Fruit fly (Drosophila melanogaster) whole organism, embryonic: Measurements from ENCODE around the gene CG31122.
A peak's percentile ranks its signal among the peaks of the same experiment; 100 is the strongest.

ENCODE experiments used
- B-H2 ChIP-seq: fragments of 200-800 bp; sonication (Bioruptor generic); optimal IDR thresholded peaks from 2 replicates; lab custom pipeline; 2018; ENCODE audit warnings: missing biosample characterization, mild to moderate bottlenecking, missing genetic modification characterization
- BtbVII ChIP-seq: fragments of 200-800 bp; sonication (Bioruptor generic); optimal IDR thresholded peaks from 3 replicates; lab custom pipeline; 2017; ENCODE audit warnings: missing biosample characterization, mild to moderate bottlenecking, missing genetic modification characterization
- Bteb2 ChIP-seq: fragments of 200-800 bp; sonication (Bioruptor generic); optimal IDR thresholded peaks from 2 replicates; lab custom pipeline; 2016; ENCODE audit warnings: missing biosample characterization, missing genetic modification characterization
- C15 ChIP-seq: fragments of 200-800 bp; sonication (Bioruptor generic); IDR thresholded peaks from 3 replicates; pipeline ENCODE4 v1.3.6; 2022; ENCODE audit warnings: missing biosample characterization, missing genetic modification characterization
- CG10462 ChIP-seq: fragments of 200-800 bp; sonication (Bioruptor generic); optimal IDR thresholded peaks from 2 replicates; lab custom pipeline; 2016; ENCODE audit warnings: missing biosample characterization, missing genetic modification characterization
- CG10543 ChIP-seq: fragments of 200-800 bp; sonication (Bioruptor generic); optimal IDR thresholded peaks from 3 replicates; lab custom pipeline; 2017; ENCODE audit warnings: missing biosample characterization, mild to moderate bottlenecking, missing genetic modification characterization, moderate library complexity
- CG13287 ChIP-seq: fragments of 200-800 bp; sonication (Bioruptor generic); IDR thresholded peaks from 2 replicates; pipeline ENCODE4 v1.3.6; 2022; ENCODE audit warnings: missing biosample characterization, missing genetic modification characterization; ENCODE audit not compliant: partially characterized antibody
- CG14050 ChIP-seq: fragments of 200-800 bp; sonication (Bioruptor generic); IDR thresholded peaks from 3 replicates; pipeline ENCODE4 v1.3.6; 2022; ENCODE audit warnings: missing biosample characterization, missing genetic modification characterization
- CG15269 ChIP-seq: fragments of 200-800 bp; sonication (Bioruptor generic); optimal IDR thresholded peaks from 2 replicates; lab custom pipeline; 2018; ENCODE audit warnings: missing biosample characterization, mild to moderate bottlenecking, missing genetic modification characterization, moderate library complexity
- CG15479 ChIP-seq: fragments of 200-800 bp; sonication (Bioruptor generic); optimal IDR thresholded peaks from 3 replicates; lab custom pipeline; 2019; ENCODE audit warnings: missing biosample characterization, mild to moderate bottlenecking, missing genetic modification characterization, moderate library complexity
- CG15601 ChIP-seq: fragments of 200-800 bp; sonication (Bioruptor generic); optimal IDR thresholded peaks from 3 replicates; lab custom pipeline; 2019; ENCODE audit warnings: missing biosample characterization, mild to moderate bottlenecking, missing genetic modification characterization, moderate library complexity
- CG15696 ChIP-seq: fragments of 200-800 bp; sonication (Bioruptor generic); optimal IDR thresholded peaks from 2 replicates; lab custom pipeline; 2019; ENCODE audit warnings: missing biosample characterization, mild to moderate bottlenecking, missing genetic modification characterization, moderate library complexity
- CG1647 ChIP-seq: fragments of 200-800 bp; sonication (Bioruptor generic); optimal IDR thresholded peaks from 3 replicates; lab custom pipeline; 2016; ENCODE audit warnings: missing biosample characterization, missing genetic modification characterization
- CG31388 ChIP-seq: fragments of 200-800 bp; sonication (Bioruptor generic); optimal IDR thresholded peaks from 2 replicates; lab custom pipeline; 2016; ENCODE audit warnings: missing biosample characterization, missing genetic modification characterization
- CG33213 ChIP-seq: fragments of 200-800 bp; sonication (Bioruptor generic); optimal IDR thresholded peaks from 3 replicates; lab custom pipeline; 2016; ENCODE audit warnings: missing biosample characterization, missing genetic modification characterization
- CG34376 ChIP-seq: fragments of 200-800 bp; sonication (Bioruptor generic); optimal IDR thresholded peaks from 2 replicates; lab custom pipeline; 2018; ENCODE audit warnings: missing biosample characterization, mild to moderate bottlenecking, missing genetic modification characterization
- CG3838 ChIP-seq: fragments of 200-800 bp; sonication (Bioruptor generic); optimal IDR thresholded peaks from 3 replicates; lab custom pipeline; 2016; ENCODE audit warnings: missing biosample characterization, missing genetic modification characterization
- CG6683 ChIP-seq: fragments of 200-800 bp; sonication (Bioruptor generic); optimal IDR thresholded peaks from 2 replicates; lab custom pipeline; 2017; ENCODE audit warnings: missing biosample characterization, mild to moderate bottlenecking, missing genetic modification characterization, missing genetic modification reagents
- CG6791 ChIP-seq: fragments of 200-800 bp; sonication (Bioruptor generic); IDR thresholded peaks from 3 replicates; pipeline ENCODE4 v1.3.6; 2022; ENCODE audit warnings: missing biosample characterization, missing genetic modification characterization; ENCODE audit not compliant: partially characterized antibody
- CG7556 ChIP-seq: fragments of 200-800 bp; sonication (Bioruptor generic); optimal IDR thresholded peaks from 2 replicates; lab custom pipeline; 2017; ENCODE audit warnings: missing biosample characterization, mild to moderate bottlenecking, missing genetic modification characterization
- CTCF ChIP-seq: fragments of 200-800 bp; sonication (Bioruptor generic); optimal IDR thresholded peaks from 2 replicates; lab custom pipeline; 2017; ENCODE audit warnings: missing biosample characterization, mild to moderate bottlenecking, missing genetic modification characterization, moderate library complexity
- Chrac-16 ChIP-seq: fragments of 200-800 bp; sonication (Bioruptor generic); optimal IDR thresholded peaks from 3 replicates; lab custom pipeline; 2016; ENCODE audit warnings: missing biosample characterization, missing genetic modification characterization
- Dad ChIP-seq: fragments of 200-800 bp; sonication (Bioruptor generic); optimal IDR thresholded peaks from 3 replicates; lab custom pipeline; 2016; ENCODE audit warnings: missing biosample characterization, missing genetic modification characterization
- Doc2 ChIP-seq: fragments of 200-800 bp; sonication (Bioruptor generic); IDR thresholded peaks from 2 replicates; pipeline ENCODE4 v1.3.6; 2022; ENCODE audit warnings: missing biosample characterization, missing genetic modification characterization
- HLH3B ChIP-seq: fragments of 200-800 bp; sonication (Bioruptor generic); IDR thresholded peaks from 2 replicates; pipeline ENCODE4 v1.3.6; 2022; ENCODE audit warnings: missing biosample characterization, missing genetic modification characterization
- HLH54F ChIP-seq: fragments of 200-800 bp; sonication (Bioruptor generic); optimal IDR thresholded peaks from 3 replicates; lab custom pipeline; 2016; ENCODE audit warnings: missing biosample characterization, missing genetic modification characterization
- Hmx ChIP-seq: fragments of 200-800 bp; sonication (Bioruptor generic); optimal IDR thresholded peaks from 2 replicates; lab custom pipeline; 2016; ENCODE audit warnings: missing biosample characterization, missing genetic modification characterization
- Kr ChIP-seq: fragments of 200-800 bp; sonication (Bioruptor generic); optimal IDR thresholded peaks from 2 replicates; lab custom pipeline; 2017; ENCODE audit warnings: missing biosample characterization, mild to moderate bottlenecking, missing genetic modification characterization
- NC2α ChIP-seq: fragments of 200-800 bp; sonication (Bioruptor generic); optimal IDR thresholded peaks from 2 replicates; lab custom pipeline; 2016; ENCODE audit warnings: missing biosample characterization, missing genetic modification characterization
- Oli ChIP-seq: fragments of 200-800 bp; sonication (Bioruptor generic); optimal IDR thresholded peaks from 2 replicates; lab custom pipeline; 2018; ENCODE audit warnings: missing biosample characterization, mild to moderate bottlenecking, missing genetic modification characterization, moderate library complexity
- Poxn ChIP-seq: fragments of 200-800 bp; sonication (Bioruptor generic); IDR thresholded peaks from 2 replicates; pipeline ENCODE4 v1.3.6; 2022; ENCODE audit warnings: missing biosample characterization, missing genetic modification characterization
- Ptx1 ChIP-seq: fragments of 200-800 bp; sonication (Bioruptor generic); IDR thresholded peaks from 2 replicates; pipeline ENCODE4 v1.3.6; 2022; ENCODE audit warnings: missing biosample characterization, missing genetic modification characterization
- Rx ChIP-seq: fragments of 200-800 bp; sonication (Bioruptor generic); IDR thresholded peaks from 2 replicates; pipeline ENCODE4 v1.3.6; 2022; ENCODE audit warnings: missing biosample characterization, missing genetic modification characterization
- Sin3A ChIP-seq: fragments of >200 bp; optimal IDR thresholded peaks from 2 replicates; lab custom pipeline; 2018
- Taf1 ChIP-seq: fragments of 200-800 bp; sonication (Bioruptor generic); IDR thresholded peaks from 2 replicates; pipeline ENCODE4 v1.3.6; 2022; ENCODE audit warnings: missing biosample characterization, missing genetic modification characterization
- Xbp1 ChIP-seq: fragments of 200-800 bp; sonication (Bioruptor generic); optimal IDR thresholded peaks from 3 replicates; lab custom pipeline; 2016; ENCODE audit warnings: missing biosample characterization, mild to moderate bottlenecking, missing genetic modification characterization
- Xrp1 ChIP-seq: fragments of 200-800 bp; sonication (Bioruptor generic); IDR thresholded peaks from 2 replicates; pipeline ENCODE4 v1.3.6; 2022; ENCODE audit warnings: missing biosample characterization, missing genetic modification characterization
- amos ChIP-seq: fragments of 200-800 bp; sonication (Bioruptor generic); IDR thresholded peaks from 2 replicates; pipeline ENCODE4 v1.3.6; 2022; ENCODE audit warnings: missing biosample characterization, missing genetic modification characterization; ENCODE audit not compliant: partially characterized antibody
- ap ChIP-seq: fragments of 200-800 bp; sonication (Bioruptor generic); IDR thresholded peaks from 2 replicates; pipeline ENCODE4 v1.3.6; 2022; ENCODE audit warnings: missing biosample characterization, missing genetic modification characterization
- chn ChIP-seq: fragments of 200-800 bp; sonication (Bioruptor generic); optimal IDR thresholded peaks from 2 replicates; lab custom pipeline; 2016; ENCODE audit warnings: missing biosample characterization, missing genetic modification characterization
- cwo ChIP-seq: fragments of 200-800 bp; sonication (Bioruptor generic); optimal IDR thresholded peaks from 3 replicates; lab custom pipeline; 2017; ENCODE audit warnings: missing biosample characterization, missing genetic modification characterization, mild to moderate bottlenecking, moderate library complexity, missing genetic modification reagents
- fd64A ChIP-seq: fragments of 200-800 bp; sonication (Bioruptor generic); optimal IDR thresholded peaks from 3 replicates; lab custom pipeline; 2018; ENCODE audit warnings: missing biosample characterization, mild to moderate bottlenecking, missing genetic modification characterization
- h ChIP-seq: fragments of >200 bp; optimal IDR thresholded peaks from 2 replicates; lab custom pipeline; 2017
- her ChIP-seq: fragments of 200-800 bp; sonication (Bioruptor generic); optimal IDR thresholded peaks from 2 replicates; lab custom pipeline; 2016; ENCODE audit warnings: missing biosample characterization, missing genetic modification characterization
- inv ChIP-seq: fragments of 200-800 bp; sonication (Bioruptor generic); IDR thresholded peaks from 2 replicates; pipeline ENCODE4 v1.3.6; 2022; ENCODE audit warnings: missing biosample characterization, missing genetic modification characterization; ENCODE audit not compliant: partially characterized antibody
- nmo ChIP-seq: fragments of 200-800 bp; sonication (Bioruptor generic); optimal IDR thresholded peaks from 2 replicates; lab custom pipeline; 2018; ENCODE audit warnings: missing biosample characterization, mild to moderate bottlenecking, missing genetic modification characterization, moderate library complexity
- p53 ChIP-seq: fragments of 200-800 bp; sonication (Bioruptor generic); optimal IDR thresholded peaks from 2 replicates; lab custom pipeline; 2016; ENCODE audit warnings: missing biosample characterization, missing genetic modification characterization
- pros ChIP-seq: fragments of 200-800 bp; sonication (Bioruptor generic); optimal IDR thresholded peaks from 3 replicates; lab custom pipeline; 2019; ENCODE audit warnings: missing biosample characterization, mild to moderate bottlenecking, missing genetic modification characterization, moderate library complexity
- seq ChIP-seq: fragments of 200-800 bp; sonication (Bioruptor generic); IDR thresholded peaks from 2 replicates; pipeline ENCODE4 v1.3.6; 2022; ENCODE audit warnings: missing biosample characterization, missing genetic modification characterization
- stwl ChIP-seq: fragments of 200-800 bp; sonication (Bioruptor generic); optimal IDR thresholded peaks from 3 replicates; lab custom pipeline; 2018; ENCODE audit warnings: missing biosample characterization, mild to moderate bottlenecking, missing genetic modification characterization, moderate library complexity
- wor ChIP-seq: fragments of 200-800 bp; sonication (Bioruptor generic); IDR thresholded peaks from 2 replicates; pipeline ENCODE4 v1.3.6; 2022; ENCODE audit warnings: missing biosample characterization, missing genetic modification characterization

CG31122 gene

DNA sequence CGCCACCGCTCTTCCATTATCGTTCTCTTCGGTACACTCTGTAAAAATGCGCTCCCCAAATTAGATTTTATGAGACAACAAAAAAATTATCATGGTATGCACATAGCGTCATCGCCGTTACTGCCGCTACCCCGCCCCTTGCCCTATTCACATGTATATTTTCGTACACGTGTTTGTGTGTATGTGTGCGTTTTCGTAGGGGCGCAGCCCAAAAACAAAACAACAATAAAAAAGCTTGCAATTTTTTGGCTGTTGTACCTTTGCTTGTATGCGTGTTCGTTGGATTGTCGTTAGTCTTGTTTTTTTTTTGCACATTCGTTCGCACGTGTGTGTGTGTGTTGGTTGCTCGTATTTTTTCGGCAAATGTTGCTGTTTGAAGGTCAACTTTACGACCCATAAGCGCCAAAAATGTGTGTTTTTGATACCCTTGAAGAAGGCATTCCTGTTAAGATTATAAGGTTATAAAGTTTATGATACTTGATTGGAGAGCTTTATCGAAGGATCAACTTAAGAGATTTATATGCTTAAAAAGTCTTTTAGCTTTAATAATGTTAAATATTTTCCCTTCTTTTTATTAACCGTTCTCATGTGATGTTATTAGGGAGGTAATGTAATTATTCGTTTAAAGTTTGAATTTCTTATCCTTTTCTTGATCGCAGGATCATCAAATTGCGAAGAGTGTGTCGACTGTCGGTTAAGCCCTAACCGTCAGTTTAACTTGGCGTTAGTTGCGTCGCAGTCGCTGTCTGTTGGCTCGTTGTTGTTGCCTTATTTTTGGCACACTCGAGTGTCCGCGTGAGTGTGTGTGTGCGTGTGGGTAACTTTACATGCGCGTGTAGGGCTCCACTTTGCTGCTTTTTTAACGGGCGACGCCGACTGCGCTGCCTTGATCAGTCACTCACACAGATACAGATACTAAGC is 35.6 kb upstream of the CG31122 start (continued):
- TF ChIP-seq Xbp1 (GFP tag; lab: Kevin White, UChicago) (no peak), CG15479 (GFP tag; lab: Kevin White, UChicago) (no peak), CG1647 (GFP tag; lab: Kevin White, UChicago) (no peak), CG10462 (GFP tag; lab: Kevin White, UChicago) (no peak), Bteb2 (GFP tag; lab: Kevin White, UChicago) (no peak), Dad (GFP tag; lab: Kevin White, UChicago) (no peak), stwl (tag; lab: Kevin White, UChicago) (no peak), CG10543 (GFP tag; lab: Kevin White, UChicago) (no peak), Doc2 (no peak), cwo (GFP tag; lab: Kevin White, UChicago) (peak; percentile 24), CG31388 (GFP tag; lab: Kevin White, UChicago) (no peak), HLH54F (GFP tag; lab: Kevin White, UChicago) (peak; percentile 50), B-H2 (no peak), CTCF (no peak), h (lab: Kevin White, UChicago) (no peak), her (no peak), inv (GFP tag; lab: Robert Waterston, UW) (no peak), fd64A (GFP tag; lab: Kevin White, UChicago) (no peak), chn (GFP tag; lab: Kevin White, UChicago) (no peak), wor (GFP tag; lab: Robert Waterston, UW) (no peak), Hmx (peak; percentile 63), BtbVII (peak; percentile 30), C15 (GFP tag; lab: Robert Waterston, UW) (no peak), CG15269 (no peak), Sin3A (lab: Kevin White, UChicago) (no peak), CG7556 (peak; percentile 7), CG6683 (GFP tag; lab: Kevin White, UChicago) (no peak), Rx (GFP tag; lab: Robert Waterston, UW) (no peak), Chrac-16 (GFP tag; lab: Kevin White, UChicago) (no peak), Taf1 (GFP tag; lab: Robert Waterston, UW) (0 out of 2 replicates have a peak, but pooled peaks have one; percentile 36), CG3838 (GFP tag; lab: Kevin White, UChicago) (no peak), nmo (GFP tag; lab: Kevin White, UChicago) (no peak), ap (GFP tag; lab: Robert Waterston, UW) (no peak), CG33213 (GFP tag; lab: Kevin White, UChicago) (no peak), NC2α (no peak), CG15601 (no peak), CG6791 (GFP tag; lab: Robert Waterston, UW) (no peak), Poxn (GFP tag; lab: Robert Waterston, UW) (no peak), Xrp1 (no peak), p53 (GFP tag; lab: Kevin White, UChicago) (no peak), CG13287 (GFP tag; lab: Robert Waterston, UW) (no peak), CG34376 (GFP tag; lab: Kevin White, UChicago) (no peak), amos (GFP tag; lab: Robert Waterston, UW) (no peak; the same call in 1 of the 2 replicates), Ptx1 (no peak), seq (GFP tag; lab: Robert Waterston, UW) (no peak), pros (GFP tag; lab: Kevin White, UChicago) (no peak), Kr (GFP tag; lab: Kevin White, UChicago) (no peak), Oli (tag; lab: Kevin White, UChicago) (no peak), CG14050 (no peak), HLH3B (GFP tag; lab: Robert Waterston, UW) (no peak), CG15696 (no peak)
